Fruit fly (Drosophila melanogaster) whole organism, wandering third instar larva: Measurements from ENCODE around the gene CG18787.
A peak's percentile ranks its signal among the peaks of the same experiment; 100 is the strongest.

Experiments used
- Abd-B ChIP-seq: fragments of >200 bp; optimal IDR thresholded peaks from 2 replicates; lab custom pipeline; 2017; ENCODE audit warnings: missing biosample characterization, missing genetic modification characterization
- HLH106 ChIP-seq: fragments of 200-800 bp; optimal IDR thresholded peaks from 3 replicates; lab custom pipeline; 2019; ENCODE audit warnings: missing biosample characterization, mild to moderate bottlenecking, missing genetic modification characterization, moderate library complexity
- Hr78 ChIP-seq: fragments of >200 bp; optimal IDR thresholded peaks from 2 replicates; lab custom pipeline; 2017; ENCODE audit warnings: missing biosample characterization, missing genetic modification characterization
- Mio ChIP-seq: sonication (Bioruptor generic); optimal IDR thresholded peaks from 2 replicates; lab custom pipeline; 2016; ENCODE audit warnings: missing biosample characterization, missing genetic modification characterization
- OdsH ChIP-seq: fragments of 200-800 bp; sonication (Bioruptor generic); optimal IDR thresholded peaks from 2 replicates; lab custom pipeline; 2016; ENCODE audit warnings: missing biosample characterization, mild to moderate bottlenecking, missing genetic modification characterization
- Sp1 ChIP-seq: fragments of 200-800 bp; sonication (Bioruptor generic); optimal IDR thresholded peaks from 3 replicates; lab custom pipeline; 2019; ENCODE audit warnings: missing biosample characterization, mild to moderate bottlenecking, missing genetic modification characterization, moderate library complexity
- br ChIP-seq: fragments of 200-800 bp; sonication (Bioruptor generic); optimal IDR thresholded peaks from 2 replicates; lab custom pipeline; 2016; ENCODE audit warnings: missing biosample characterization, missing genetic modification characterization
- pan ChIP-seq: fragments of >200 bp; optimal IDR thresholded peaks from 2 replicates; lab custom pipeline; 2017
- sage ChIP-seq: fragments of 200-800 bp; sonication (Bioruptor generic); optimal IDR thresholded peaks from 2 replicates; lab custom pipeline; 2016; ENCODE audit warnings: missing biosample characterization, mild to moderate bottlenecking, missing genetic modification characterization
- usp ChIP-seq: fragments of >200 bp; optimal IDR thresholded peaks from 2 replicates; lab custom pipeline; 2017; ENCODE audit warnings: missing biosample characterization, missing genetic modification characterization

DNA sequence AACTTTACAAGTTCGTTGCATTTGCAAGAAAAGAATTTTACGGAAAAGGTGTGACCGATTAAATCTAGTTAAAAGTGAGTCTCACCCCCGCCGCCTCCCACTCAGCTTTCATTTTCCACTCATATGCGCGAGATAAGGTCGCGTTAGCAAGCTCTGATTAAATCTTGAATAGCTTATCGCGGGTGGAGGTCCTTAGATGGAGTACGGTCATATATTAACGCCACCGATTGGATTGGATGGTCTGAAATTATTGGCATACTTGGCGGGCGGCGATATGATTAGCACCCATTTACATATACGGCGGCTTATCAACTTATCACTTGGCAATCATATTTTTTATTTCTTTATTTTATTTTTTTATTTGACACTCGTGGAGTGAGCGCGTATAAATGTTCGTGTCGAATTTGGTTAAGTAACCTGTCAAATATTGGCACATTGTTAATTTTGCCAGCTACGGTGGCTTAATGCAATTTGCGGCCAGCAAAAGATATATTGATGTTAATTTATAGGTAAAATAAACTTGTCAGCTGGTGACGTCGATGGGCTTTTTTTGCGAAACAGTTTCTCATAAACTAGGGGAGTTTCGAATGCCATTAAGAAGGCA is 30.6 kb upstream of the CG18787 start:
- TF ChIP-seq pan = no peak
- no peak for TF ChIP-seq Mio (GFP tag; lab: Kevin White, UChicago)
- no peak for TF ChIP-seq usp (GFP tag; lab: Kevin White, UChicago)
- peak; percentile 51 for TF ChIP-seq br
- TF ChIP-seq Abd-B (GFP tag; lab: Kevin White, UChicago) = no peak
- no peak for TF ChIP-seq HLH106 (tag; lab: Kevin White, UChicago)
- no peak for TF ChIP-seq Hr78 (GFP tag; lab: Kevin White, UChicago)
- TF ChIP-seq OdsH (GFP tag; lab: Kevin White, UChicago) = no peak
- no peak for TF ChIP-seq sage
- TF ChIP-seq Sp1 = peak; percentile 48
